Worm (Caenorhabditis elegans): Measurements from ENCODE around the gene Y53G8AR.9.

The Y53G8AR.9 gene

DNA sequence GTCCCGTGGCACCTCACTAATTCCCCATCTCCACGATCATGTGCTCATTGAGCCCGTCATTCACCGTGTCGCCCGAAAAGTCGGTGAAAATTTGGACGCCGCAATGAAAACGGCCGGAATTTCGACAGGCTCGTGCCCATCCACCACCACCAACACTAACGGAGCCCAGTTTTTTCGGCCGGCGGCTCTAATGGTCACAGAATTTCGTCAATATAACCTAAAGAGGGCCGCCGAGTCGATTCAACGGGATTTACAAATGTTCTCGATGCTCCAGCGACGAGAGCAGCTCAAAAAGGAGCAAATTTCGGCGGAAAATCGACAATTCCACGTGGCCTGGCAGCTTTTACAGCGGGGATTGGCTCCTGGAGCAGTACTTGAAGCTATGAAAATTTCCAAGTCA lies 8.4 kb upstream of the Y53G8AR.9 start:
- TF ChIP-seq che-1 (tag; optimal IDR thresholded peaks at IDR 0.05) (no peak), fkh-10 (GFP tag; optimal IDR thresholded peaks at IDR 0.05) (no peak)

ce11 chrIII:3323906-3324305 lies 2.9 kb upstream of the Y53G8AR.9 start:
- TF ChIP-seq ceh-31 (tag; optimal IDR thresholded peaks at IDR 0.05) (no peak), ztf-16 (tag; optimal IDR thresholded peaks at IDR 0.05) (peak; percentile 19), T23F11.4 (GFP tag; optimal IDR thresholded peaks at IDR 0.05) (no peak), syd-9 (tag; optimal IDR thresholded peaks at IDR 0.05) (no peak), Y22D7AL.16 (tag; optimal IDR thresholded peaks at IDR 0.05) (no peak), elt-2 (tag; optimal IDR thresholded peaks at IDR 0.05) (peak; percentile 31), ama-1 (optimal IDR thresholded peaks at IDR 0.05) (no peak), nfya-1 (tag; optimal IDR thresholded peaks at IDR 0.05) (peak; percentile 46), ceh-48 (tag; optimal IDR thresholded peaks at IDR 0.05) (no peak), ets-4 (tag; optimal IDR thresholded peaks at IDR 0.05) (no peak), lin-11 (tag; optimal IDR thresholded peaks at IDR 0.05) (no peak), ceh-6 (GFP tag; optimal IDR thresholded peaks at IDR 0.05) (no peak), ceh-45 (GFP tag; IDR thresholded peaks at IDR 0.05) (no peak)

DNA sequence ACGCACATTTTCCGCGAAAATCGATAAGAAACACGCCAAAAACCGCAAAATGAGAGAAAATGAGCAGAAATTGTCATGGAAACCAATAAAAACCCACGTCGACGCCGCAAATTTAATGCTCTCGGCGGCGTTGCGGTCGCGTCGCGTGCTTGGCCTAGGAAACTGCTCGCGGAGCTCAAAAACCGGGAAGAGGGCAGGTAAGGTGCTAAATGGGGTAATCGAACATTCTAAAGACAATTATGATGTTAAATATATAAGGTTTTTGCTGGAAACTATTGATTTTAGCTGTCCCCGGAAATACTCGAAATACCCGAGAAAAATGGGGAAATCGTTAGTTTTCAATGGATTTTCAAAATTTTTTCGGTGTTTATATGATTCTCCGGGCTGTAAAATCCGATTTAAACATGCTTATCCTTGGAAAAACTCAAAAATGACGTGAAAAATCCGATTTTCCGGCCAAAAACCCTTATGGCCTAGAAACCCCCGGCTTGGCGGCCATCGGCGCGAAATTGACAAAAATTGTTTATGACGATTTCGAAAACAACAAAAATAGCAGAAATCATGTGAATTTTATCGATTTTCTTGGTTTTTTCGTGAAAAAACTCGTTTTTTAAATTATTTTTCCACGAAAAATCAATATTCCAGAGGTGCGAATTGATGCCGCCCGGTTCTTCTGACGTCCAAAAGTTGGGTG lies 1.4 kb upstream of the Y53G8AR.9 start, which contains the start of gene phf-15:
TSS of gene phf-15 (plus strand) at position 537 of the 694 bp plus-strand sequence.
- TF ChIP-seq gmeb-2 (tag; optimal IDR thresholded peaks at IDR 0.05) (no peak), ceh-45 (GFP tag; IDR thresholded peaks at IDR 0.05) (no peak), F13H6.1 (tag; optimal IDR thresholded peaks at IDR 0.05) (no peak), ceh-48 (tag; optimal IDR thresholded peaks at IDR 0.05) (peak; percentile 12), ceh-30 (tag; optimal IDR thresholded peaks at IDR 0.05) (no peak), tbx-2 (tag; optimal IDR thresholded peaks at IDR 0.05) (peak; percentile 33), syd-9 (tag; optimal IDR thresholded peaks at IDR 0.05) (no peak), rnt-1 (tag; optimal IDR thresholded peaks at IDR 0.05) (peak; percentile 24), C08G9.2 (tag; optimal IDR thresholded peaks at IDR 0.05) (peak; percentile 61), ref-2 (tag; optimal IDR thresholded peaks at IDR 0.05) (no peak), dve-1 (tag; optimal IDR thresholded peaks at IDR 0.05) (no peak), pros-1 (tag; optimal IDR thresholded peaks at IDR 0.05) (no peak), nfya-1 (tag; optimal IDR thresholded peaks at IDR 0.05) (peak; percentile 1), ceh-22 (tag; optimal IDR thresholded peaks at IDR 0.05) (no peak), lin-11 (tag; optimal IDR thresholded peaks at IDR 0.05) (no peak), sox-4 (tag; optimal IDR thresholded peaks at IDR 0.05) (no peak), nhr-232 (tag; optimal IDR thresholded peaks at IDR 0.05) (no peak), ceh-6 (GFP tag; optimal IDR thresholded peaks at IDR 0.05) (no peak), ama-1 (optimal IDR thresholded peaks at IDR 0.05) (no peak), fkh-10 (GFP tag; optimal IDR thresholded peaks at IDR 0.05) (no peak), ceh-19 (GFP tag; optimal IDR thresholded peaks at IDR 0.05) (no peak), ceh-9 (tag; optimal IDR thresholded peaks at IDR 0.05) (no peak), mec-3 (tag; optimal IDR thresholded peaks at IDR 0.05; ENCODE audit: borderline replicate concordance) (no peak), tbx-7 (tag; optimal IDR thresholded peaks at IDR 0.05) (peak; percentile 47), pat-9 (tag; optimal IDR thresholded peaks at IDR 0.05) (no peak), pha-2 (tag; optimal IDR thresholded peaks at IDR 0.05) (no peak), unc-42 (tag; optimal IDR thresholded peaks at IDR 0.05) (peak; percentile 47), sox-2 (GFP tag; IDR thresholded peaks at IDR 0.05) (no peak), ceh-2 (tag; optimal IDR thresholded peaks at IDR 0.05) (peak; percentile 59), dmd-4 (tag; optimal IDR thresholded peaks at IDR 0.05; ENCODE audit: borderline replicate concordance) (no peak), ceh-14 (tag; optimal IDR thresholded peaks at IDR 0.05) (peak; percentile 56), unc-55 (GFP tag; optimal IDR thresholded peaks at IDR 0.05) (no peak), pqm-1 (tag; optimal IDR thresholded peaks at IDR 0.05) (no peak), ttx-3 (tag; optimal IDR thresholded peaks at IDR 0.05) (no peak), zip-5 (tag; optimal IDR thresholded peaks at IDR 0.05) (peak; percentile 5), ceh-34 (tag; optimal IDR thresholded peaks at IDR 0.05) (no peak), elt-4 (tag; optimal IDR thresholded peaks at IDR 0.05) (no peak), fkh-6 (tag; optimal IDR thresholded peaks at IDR 0.05) (no peak), T23F11.4 (GFP tag; optimal IDR thresholded peaks at IDR 0.05) (no peak), pag-3 (tag; optimal IDR thresholded peaks at IDR 0.05; ENCODE audit: borderline replicate concordance) (no peak), ztf-16 (tag; optimal IDR thresholded peaks at IDR 0.05) (no peak), pha-4 (tag; optimal IDR thresholded peaks at IDR 0.05) (no peak), Y22D7AL.16 (tag; optimal IDR thresholded peaks at IDR 0.05) (no peak), elt-2 (tag; optimal IDR thresholded peaks at IDR 0.05) (peak; percentile 34)

All from whole organism, late embryonic.